Worm (Caenorhabditis elegans): ENCODE measurements around the gene asp-6.
A peak's percentile ranks its signal among the peaks of the same experiment; 100 is the strongest.

Gene asp-6

DNA sequence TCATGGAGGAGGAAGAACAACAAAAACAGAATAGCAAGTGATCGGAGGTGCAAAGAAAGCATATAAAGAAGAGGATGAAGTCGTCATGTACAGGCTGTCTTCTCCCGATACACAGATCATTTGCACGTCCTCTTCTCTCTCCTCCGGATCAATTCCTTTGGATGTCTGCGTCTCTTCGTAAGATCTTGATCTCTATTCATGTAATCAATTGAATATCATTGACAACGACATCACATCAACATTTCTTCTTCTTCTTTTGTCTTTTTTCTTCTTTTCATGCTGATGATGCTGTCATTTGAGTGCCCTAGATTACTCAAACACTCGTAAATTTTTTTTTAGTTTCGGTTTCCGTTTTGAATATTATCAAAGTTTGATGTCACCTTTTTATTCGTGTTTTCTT is 30.4 kb downstream of the asp-6 start, which contains the start of gene rol-3 (continued):
- no peak for TF ChIP-seq tbx-2 (tag; optimal IDR thresholded peaks at IDR 0.05)
- TF ChIP-seq efl-3 (GFP tag; optimal IDR thresholded peaks at IDR 0.05), result no peak
- TF ChIP-seq sptf-1 (tag; optimal IDR thresholded peaks at IDR 0.05), result no peak
- no peak for TF ChIP-seq efl-1 (optimal IDR thresholded peaks at IDR 0.05)
- peak in 1 of 2 experiments; percentile 80 for TF ChIP-seq efl-1 (GFP tag; optimal IDR thresholded peaks at IDR 0.05 in 1 of 2)
- TF ChIP-seq tlp-1 (tag; optimal IDR thresholded peaks at IDR 0.05), result no peak
- TF ChIP-seq unc-98 (GFP tag; IDR thresholded peaks at IDR 0.05), result no peak
- TF ChIP-seq egl-13 (tag; optimal IDR thresholded peaks at IDR 0.05), result no peak
- no peak for TF ChIP-seq ceh-82 (tag; optimal IDR thresholded peaks at IDR 0.05)
- TF ChIP-seq aha-1 (tag; optimal IDR thresholded peaks at IDR 0.05), result no peak
- no peak for TF ChIP-seq elt-2 (tag; optimal IDR thresholded peaks at IDR 0.05)
- no peak for TF ChIP-seq egl-27 (tag; optimal IDR thresholded peaks at IDR 0.05)
- TF ChIP-seq mdl-1 (tag; optimal IDR thresholded peaks at IDR 0.05), result no peak

- TF ChIP-seq lin-14 (GFP tag; optimal IDR thresholded peaks at IDR 0.05) (no peak), ceh-88 (GFP tag; IDR thresholded peaks at IDR 0.05) (no peak), elt-3 (tag; optimal IDR thresholded peaks at IDR 0.05) (peak in 3 of 6 experiments; percentile 0 to 42 (median 20)), egl-13 (tag; optimal IDR thresholded peaks at IDR 0.05) (no peak), pax-3 (tag; optimal IDR thresholded peaks at IDR 0.05) (no peak), ces-1 (GFP tag; optimal IDR thresholded peaks at IDR 0.05) (no peak), nhr-85 (tag) (peak; percentile 69), tbx-2 (tag; optimal IDR thresholded peaks at IDR 0.05) (no peak), ztf-4 (tag; optimal IDR thresholded peaks at IDR 0.05) (no peak), fos-1 (tag; optimal IDR thresholded peaks at IDR 0.05) (no peak), xbp-1 (tag; optimal IDR thresholded peaks at IDR 0.05) (no peak), ztf-11 (tag; optimal IDR thresholded peaks at IDR 0.05) (no peak), snu-23 (GFP tag; optimal IDR thresholded peaks at IDR 0.05) (peak; percentile 63), C16A3.4 (tag; optimal IDR thresholded peaks at IDR 0.05) (peak; percentile 46), C04F5.9 (tag; optimal IDR thresholded peaks at IDR 0.05) (no peak), mab-9 (GFP tag; IDR thresholded peaks at IDR 0.05) (no peak), lin-39 (tag; optimal IDR thresholded peaks at IDR 0.05) (no peak), blmp-1 (tag; optimal IDR thresholded peaks at IDR 0.05) (peak; percentile 38), snpc-4 (tag; optimal IDR thresholded peaks at IDR 0.05) (peak; percentile 65), nhr-12 (tag; optimal IDR thresholded peaks at IDR 0.05) (no peak), fkh-10 (GFP tag; optimal IDR thresholded peaks at IDR 0.05) (no peak), nhr-84 (tag; optimal IDR thresholded peaks at IDR 0.05) (no peak), sup-37 (GFP tag; optimal IDR thresholded peaks at IDR 0.05) (no peak), dpl-1 (GFP tag; optimal IDR thresholded peaks at IDR 0.05) (peak in 2 of 3 experiments; percentile 24 to 40), mef-2 (tag; optimal IDR thresholded peaks at IDR 0.05) (no peak), grh-1 (GFP tag; IDR thresholded peaks at IDR 0.05) (no peak), fkh-8 (tag; optimal IDR thresholded peaks at IDR 0.05) (no peak), nhr-47 (tag; optimal IDR thresholded peaks at IDR 0.05) (peak; percentile 24), efl-3 (GFP tag; optimal IDR thresholded peaks at IDR 0.05) (no peak), nhr-71 (tag; optimal IDR thresholded peaks at IDR 0.05) (peak; percentile 49), aly-2 (tag; optimal IDR thresholded peaks at IDR 0.05) (no peak), lin-13 (GFP tag; optimal IDR thresholded peaks at IDR 0.05) (peak; percentile 21), nhr-19 (GFP tag; conservative IDR thresholded peaks at IDR 0.05) (no peak), nhr-20 (tag; optimal IDR thresholded peaks at IDR 0.05) (peak; percentile 48), nhr-77 (tag; optimal IDR thresholded peaks at IDR 0.05) (peak; percentile 47), nhr-90 (tag; optimal IDR thresholded peaks at IDR 0.05; ENCODE audit: poor library complexity) (peak; percentile 44), unc-86 (tag; optimal IDR thresholded peaks at IDR 0.05) (no peak), hlh-17 (GFP tag; optimal IDR thresholded peaks at IDR 0.05; ENCODE audit: borderline replicate concordance) (no peak), vab-15 (tag; optimal IDR thresholded peaks at IDR 0.05) (no peak), hpl-2 (GFP tag; optimal IDR thresholded peaks at IDR 0.05) (no peak), elt-2 (tag; optimal IDR thresholded peaks at IDR 0.05) (no peak), jun-1 (tag; optimal IDR thresholded peaks at IDR 0.05) (no peak), ceh-8 (GFP tag; optimal IDR thresholded peaks at IDR 0.05) (no peak)
Measured at ce11 chrV:8235331-8235730, 33.4 kb downstream of the asp-6 start.

Measured in whole organism, L1 larva.